Fruit fly (Drosophila melanogaster) whole organism, prepupa: ENCODE results near the gene mey.

Experiments
- Blimp-1 ChIP-seq: fragments of 200-800 bp; sonication (Bioruptor generic); optimal IDR thresholded peaks from 3 replicates; lab custom pipeline; 2017; ENCODE audit warnings: missing biosample characterization, missing genetic modification characterization, mild to moderate bottlenecking, moderate library complexity, missing genetic modification reagents
- CG10669 ChIP-seq: fragments of 200-800 bp; sonication (Bioruptor generic); optimal IDR thresholded peaks from 3 replicates; lab custom pipeline; 2018; ENCODE audit warnings: missing biosample characterization, mild to moderate bottlenecking, missing genetic modification characterization, moderate library complexity
- CG11294 ChIP-seq: fragments of 200-800 bp; sonication (Bioruptor generic); IDR thresholded peaks from 2 replicates; pipeline ENCODE4 v1.3.6; 2022; ENCODE audit warnings: missing biosample characterization, missing genetic modification characterization
- CG11762 ChIP-seq: fragments of 200-800 bp; sonication (Bioruptor generic); optimal IDR thresholded peaks from 3 replicates; lab custom pipeline; 2016; ENCODE audit warnings: missing biosample characterization, missing genetic modification characterization; ENCODE audit not compliant: insufficient read depth
- CG11902 ChIP-seq: fragments of 200-800 bp; sonication (Bioruptor generic); optimal IDR thresholded peaks from 3 replicates; lab custom pipeline; 2016; ENCODE audit warnings: missing biosample characterization, missing genetic modification characterization
- CG1621 ChIP-seq: fragments of 200-800 bp; sonication (Bioruptor generic); optimal IDR thresholded peaks from 3 replicates; lab custom pipeline; 2018; ENCODE audit warnings: missing biosample characterization, mild to moderate bottlenecking, missing genetic modification characterization
- CG16779 ChIP-seq: fragments of 200-800 bp; sonication (Bioruptor generic); optimal IDR thresholded peaks from 3 replicates; lab custom pipeline; 2017; ENCODE audit warnings: missing biosample characterization, mild to moderate bottlenecking, missing genetic modification characterization
- CG3032 ChIP-seq: fragments of 200-800 bp; optimal IDR thresholded peaks from 2 replicates; lab custom pipeline; 2019; ENCODE audit warnings: missing biosample characterization, mild to moderate bottlenecking, missing genetic modification characterization, moderate library complexity
- CG31627 ChIP-seq: fragments of 200-800 bp; sonication (Bioruptor generic); optimal IDR thresholded peaks from 3 replicates; lab custom pipeline; 2016; ENCODE audit warnings: missing biosample characterization, missing genetic modification characterization
- CG32006 ChIP-seq: fragments of 200-800 bp; sonication (Bioruptor generic); optimal IDR thresholded peaks from 3 replicates; lab custom pipeline; 2017; ENCODE audit warnings: missing biosample characterization, mild to moderate bottlenecking, missing genetic modification characterization
- CG3919 ChIP-seq: fragments of 200-800 bp; sonication (Bioruptor generic); optimal IDR thresholded peaks from 3 replicates; lab custom pipeline; 2016; ENCODE audit warnings: missing biosample characterization, missing genetic modification characterization
- CG4318 ChIP-seq: fragments of 200-800 bp; sonication (Bioruptor generic); optimal IDR thresholded peaks from 3 replicates; lab custom pipeline; 2017; ENCODE audit warnings: missing biosample characterization, mild to moderate bottlenecking, missing genetic modification characterization
- CG6163 ChIP-seq: fragments of 200-800 bp; sonication (Bioruptor generic); IDR thresholded peaks from 3 replicates; pipeline ENCODE4 v1.3.6; 2022; ENCODE audit warnings: missing biosample characterization, missing genetic modification characterization
- CG6276 ChIP-seq: fragments of 200-800 bp; sonication (Bioruptor generic); optimal IDR thresholded peaks from 2 replicates; lab custom pipeline; 2017; ENCODE audit warnings: missing biosample characterization, mild to moderate bottlenecking, missing genetic modification characterization
- CG6792 ChIP-seq: fragments of 200-800 bp; sonication (Bioruptor generic); optimal IDR thresholded peaks from 3 replicates; lab custom pipeline; 2016; ENCODE audit warnings: missing biosample characterization, missing genetic modification characterization
- CG7368 ChIP-seq: fragments of 200-800 bp; sonication (Bioruptor generic); optimal IDR thresholded peaks from 3 replicates; lab custom pipeline; 2016; ENCODE audit warnings: missing biosample characterization, missing genetic modification characterization
- CG8319 ChIP-seq: fragments of 200-800 bp; sonication (Bioruptor generic); optimal IDR thresholded peaks from 3 replicates; lab custom pipeline; 2016; ENCODE audit warnings: missing biosample characterization, missing genetic modification characterization
- CG8632 ChIP-seq: fragments of 200-800 bp; sonication (Bioruptor generic); optimal IDR thresholded peaks from 3 replicates; lab custom pipeline; 2016; ENCODE audit warnings: missing biosample characterization, missing genetic modification characterization
- CG9139 ChIP-seq: fragments of 200-800 bp; sonication (Bioruptor generic); optimal IDR thresholded peaks from 3 replicates; lab custom pipeline; 2017; ENCODE audit warnings: missing biosample characterization, mild to moderate bottlenecking, missing genetic modification characterization
- Eip75B ChIP-seq: fragments of 200-800 bp; sonication (Bioruptor generic); optimal IDR thresholded peaks from 3 replicates; lab custom pipeline; 2016; ENCODE audit warnings: missing biosample characterization, missing genetic modification characterization
- Eip93F ChIP-seq: fragments of 200-800 bp; sonication (Bioruptor generic); optimal IDR thresholded peaks from 2 replicates; lab custom pipeline; 2016; ENCODE audit warnings: missing biosample characterization, mild to moderate bottlenecking, missing genetic modification characterization
- Ets21C ChIP-seq: fragments of 200-800 bp; sonication (Bioruptor generic); optimal IDR thresholded peaks from 3 replicates; lab custom pipeline; 2016; ENCODE audit warnings: missing biosample characterization, missing genetic modification characterization
- Ets96B ChIP-seq: fragments of 200-800 bp; optimal IDR thresholded peaks from 2 replicates; lab custom pipeline; 2019; ENCODE audit warnings: missing biosample characterization, mild to moderate bottlenecking, missing genetic modification characterization, moderate library complexity
- Gug ChIP-seq: fragments of 200-800 bp; sonication (Bioruptor generic); IDR thresholded peaks from 2 replicates; pipeline ENCODE4 v1.3.6; 2022; ENCODE audit warnings: missing biosample characterization, missing genetic modification characterization
- Hr38 ChIP-seq: sonication (Bioruptor generic); optimal IDR thresholded peaks from 2 replicates; lab custom pipeline; 2016; ENCODE audit warnings: missing biosample characterization, missing genetic modification characterization
- Hr39 ChIP-seq: fragments of 200-800 bp; sonication (Bioruptor generic); optimal IDR thresholded peaks from 2 replicates; lab custom pipeline; 2016; ENCODE audit warnings: missing biosample characterization, missing genetic modification characterization
- Hr4 ChIP-seq: fragments of 200-800 bp; sonication (Bioruptor generic); optimal IDR thresholded peaks from 3 replicates; lab custom pipeline; 2016; ENCODE audit warnings: missing biosample characterization, missing genetic modification characterization
- Lpt ChIP-seq: fragments of 200-800 bp; sonication (Bioruptor generic); optimal IDR thresholded peaks from 3 replicates; lab custom pipeline; 2016; ENCODE audit warnings: missing biosample characterization, missing genetic modification characterization
- Met ChIP-seq: fragments of 200-800 bp; sonication (Bioruptor generic); optimal IDR thresholded peaks from 3 replicates; lab custom pipeline; 2016; ENCODE audit warnings: missing biosample characterization, missing genetic modification characterization
- Smox ChIP-seq: fragments of 200-800 bp; sonication (Bioruptor generic); optimal IDR thresholded peaks from 3 replicates; lab custom pipeline; 2016; ENCODE audit warnings: missing biosample characterization, missing genetic modification characterization
- Sox102F ChIP-seq: fragments of 200-800 bp; sonication (Bioruptor generic); optimal IDR thresholded peaks from 2 replicates; lab custom pipeline; 2016; ENCODE audit warnings: missing biosample characterization, mild to moderate bottlenecking, missing genetic modification characterization
- Sox15 ChIP-seq: fragments of 200-800 bp; sonication (Bioruptor generic); optimal IDR thresholded peaks from 3 replicates; lab custom pipeline; 2016; ENCODE audit warnings: missing biosample characterization, missing genetic modification characterization
- achi ChIP-seq: fragments of 200-800 bp; sonication (Bioruptor generic); optimal IDR thresholded peaks from 3 replicates; lab custom pipeline; 2016; ENCODE audit warnings: missing biosample characterization, missing genetic modification characterization
- acj6 ChIP-seq: fragments of 200-800 bp; sonication (Bioruptor generic); optimal IDR thresholded peaks from 3 replicates; lab custom pipeline; 2016; ENCODE audit warnings: missing biosample characterization, missing genetic modification characterization
- cyc ChIP-seq: fragments of 200-800 bp; sonication (Bioruptor generic); optimal IDR thresholded peaks from 3 replicates; lab custom pipeline; 2016; ENCODE audit warnings: missing biosample characterization, missing genetic modification characterization
- dac ChIP-seq: fragments of 200-800 bp; sonication (Bioruptor generic); optimal IDR thresholded peaks from 2 replicates; lab custom pipeline; 2017; ENCODE audit warnings: missing biosample characterization, mild to moderate bottlenecking, missing genetic modification characterization
- dsx ChIP-seq: fragments of 200-800 bp; optimal IDR thresholded peaks from 3 replicates; lab custom pipeline; 2019; ENCODE audit warnings: missing biosample characterization, mild to moderate bottlenecking, missing genetic modification characterization, moderate library complexity; ENCODE audit not compliant: poor library complexity, severe bottlenecking
- eg ChIP-seq: fragments of 200-800 bp; sonication (Bioruptor generic); IDR thresholded peaks from 3 replicates; pipeline ENCODE4 v1.3.6; 2022; ENCODE audit warnings: missing biosample characterization, missing genetic modification characterization
- esn ChIP-seq: fragments of 200-800 bp; sonication (Bioruptor generic); optimal IDR thresholded peaks from 2 replicates; lab custom pipeline; 2016; ENCODE audit warnings: missing biosample characterization, mild to moderate bottlenecking, missing genetic modification characterization, moderate library complexity
- fd59A ChIP-seq: fragments of 200-800 bp; sonication (Bioruptor generic); optimal IDR thresholded peaks from 2 replicates; lab custom pipeline; 2017; ENCODE audit warnings: missing biosample characterization, mild to moderate bottlenecking, missing genetic modification characterization, missing genetic modification reagents
- fd85E ChIP-seq: fragments of 200-800 bp; sonication (Bioruptor generic); optimal IDR thresholded peaks from 3 replicates; lab custom pipeline; 2016; ENCODE audit warnings: missing biosample characterization, missing genetic modification characterization
- fkh ChIP-seq: fragments of 200-800 bp; sonication (Bioruptor generic); optimal IDR thresholded peaks from 3 replicates; lab custom pipeline; 2017; ENCODE audit warnings: missing biosample characterization, mild to moderate bottlenecking, missing genetic modification characterization, moderate library complexity
- net ChIP-seq: fragments of 200-800 bp; sonication (Bioruptor generic); optimal IDR thresholded peaks from 3 replicates; lab custom pipeline; 2016; ENCODE audit warnings: missing biosample characterization, missing genetic modification characterization
- pdm3 ChIP-seq: fragments of 200-800 bp; sonication (Bioruptor generic); optimal IDR thresholded peaks from 3 replicates; lab custom pipeline; 2016; ENCODE audit warnings: missing biosample characterization, missing genetic modification characterization
- salr ChIP-seq, 2 experiments: fragments of 200-800 bp; sonication (Bioruptor generic); optimal IDR thresholded peaks; 3 replicates each; lab custom pipeline; 2016 to 2018; ENCODE audit warnings: missing biosample characterization in 2 of 2, missing genetic modification characterization in 2 of 2, mild to moderate bottlenecking in 1 of 2
- ss ChIP-seq, 2 experiments: fragments of 200-800 bp; sonication (Bioruptor generic); optimal IDR thresholded peaks; 2 replicates in 1 of 2; 3 replicates in 1 of 2; lab custom pipeline; 2017 to 2018; ENCODE audit warnings: mild to moderate bottlenecking in 2 of 2, missing biosample characterization in 2 of 2, missing genetic modification characterization in 2 of 2, moderate library complexity in 1 of 2

The mey gene

dm6 chr3R:31505254-31505689, 6.2 kb downstream of the mey start (continued):
- peak; percentile 69 for TF ChIP-seq Eip75B (GFP tag; lab: Kevin White, UChicago)
- TF ChIP-seq CG31627 (GFP tag; lab: Kevin White, UChicago): peak; percentile 79
- TF ChIP-seq CG4318: no peak
- TF ChIP-seq CG6792: peak; percentile 58
- TF ChIP-seq CG8319 (GFP tag; lab: Kevin White, UChicago): peak; percentile 19
- TF ChIP-seq CG7368 (GFP tag; lab: Kevin White, UChicago): no peak
- peak; percentile 84 for TF ChIP-seq esn (GFP tag; lab: Kevin White, UChicago)
- peak; percentile 77 for TF ChIP-seq Hr39
- TF ChIP-seq eg (GFP tag; lab: Robert Waterston, UW): no peak
- no peak for TF ChIP-seq CG11294 (GFP tag; lab: Robert Waterston, UW)
- peak; percentile 32 for TF ChIP-seq CG3032 (tag; lab: Kevin White, UChicago)
- TF ChIP-seq Hr38 (GFP tag; lab: Kevin White, UChicago): no peak
- peak; percentile 7 for TF ChIP-seq net
- no peak for TF ChIP-seq CG6163
- no peak for TF ChIP-seq dac
- peak; percentile 61 for TF ChIP-seq pdm3
- peak; percentile 78 for TF ChIP-seq Met (GFP tag; lab: Kevin White, UChicago)
- TF ChIP-seq CG6276 (GFP tag; lab: Kevin White, UChicago): no peak
- TF ChIP-seq CG16779 (tag; lab: Kevin White, UChicago): no peak
- no peak for TF ChIP-seq fkh (GFP tag; lab: Kevin White, UChicago)
- TF ChIP-seq CG1621 (tag; lab: Kevin White, UChicago): no peak
- TF ChIP-seq acj6 (GFP tag; lab: Kevin White, UChicago): peak; percentile 63
- peak in 1 of 2 experiments; percentile 7 for TF ChIP-seq ss (GFP tag; optimal IDR thresholded peaks at IDR 0.05; lab: Kevin White, UChicago)
- TF ChIP-seq CG11762 (GFP tag; lab: Kevin White, UChicago): peak; percentile 7
- peak; percentile 54 for TF ChIP-seq achi
- TF ChIP-seq CG11902 (GFP tag; lab: Kevin White, UChicago): peak; percentile 56
- TF ChIP-seq fd59A (GFP tag; lab: Kevin White, UChicago): peak; percentile 37
- no peak for TF ChIP-seq Lpt
- no peak for TF ChIP-seq dsx (GFP tag; lab: Kevin White, UChicago)
- TF ChIP-seq Sox15 (GFP tag; lab: Kevin White, UChicago): peak; percentile 41
- no peak for TF ChIP-seq CG9139 (GFP tag; lab: Kevin White, UChicago)
- peak; percentile 46 for TF ChIP-seq CG3919 (GFP tag; lab: Kevin White, UChicago)
- no peak for TF ChIP-seq Ets96B

DNA sequence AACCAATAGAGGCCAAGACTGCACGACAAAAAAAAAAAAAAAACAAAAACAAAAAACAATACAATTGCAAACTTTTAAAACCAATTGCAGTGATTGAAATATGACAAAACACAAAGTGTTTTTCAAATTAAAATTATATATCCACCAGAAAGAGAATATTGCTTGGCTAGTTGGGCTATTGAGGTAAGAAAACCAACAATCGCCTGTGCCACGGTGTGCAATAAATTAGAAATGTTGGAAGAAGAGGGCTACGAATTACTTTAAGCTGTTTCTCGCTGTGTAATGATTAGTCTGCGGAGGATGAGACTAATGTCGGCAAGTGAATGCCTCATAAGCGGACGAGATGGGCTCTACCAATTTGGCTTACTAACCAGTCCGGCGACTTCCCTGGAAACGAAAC, 13.0 kb downstream of the mey start:
- TF ChIP-seq esn (GFP tag; lab: Kevin White, UChicago) (no peak), Blimp-1 (GFP tag; lab: Kevin White, UChicago) (no peak), CG16779 (tag; lab: Kevin White, UChicago) (no peak), CG10669 (GFP tag; lab: Kevin White, UChicago) (no peak), CG6276 (GFP tag; lab: Kevin White, UChicago) (no peak), CG8319 (GFP tag; lab: Kevin White, UChicago) (no peak), achi (no peak), Ets21C (GFP tag; lab: Kevin White, UChicago) (no peak), salr (GFP tag; optimal IDR thresholded peaks at IDR 0.05; lab: Kevin White, UChicago) (peak in 1 of 2 experiments; percentile 62), Smox (GFP tag; lab: Kevin White, UChicago) (no peak), CG6792 (no peak), fkh (GFP tag; lab: Kevin White, UChicago) (no peak), pdm3 (no peak), Eip93F (GFP tag; lab: Kevin White, UChicago) (no peak), Eip75B (GFP tag; lab: Kevin White, UChicago) (no peak), CG11762 (GFP tag; lab: Kevin White, UChicago) (no peak), Hr38 (GFP tag; lab: Kevin White, UChicago) (no peak), CG32006 (peak; percentile 57), eg (GFP tag; lab: Robert Waterston, UW) (no peak), dac (no peak), fd59A (GFP tag; lab: Kevin White, UChicago) (no peak), CG4318 (no peak), Gug (GFP tag; lab: Robert Waterston, UW) (no peak), Hr4 (GFP tag; lab: Kevin White, UChicago) (peak; percentile 21), Lpt (no peak), CG3032 (tag; lab: Kevin White, UChicago) (no peak), Sox102F (no peak), CG3919 (GFP tag; lab: Kevin White, UChicago) (no peak), Met (GFP tag; lab: Kevin White, UChicago) (no peak), CG1621 (tag; lab: Kevin White, UChicago) (no peak), CG9139 (GFP tag; lab: Kevin White, UChicago) (no peak), CG8632 (GFP tag; lab: Kevin White, UChicago) (no peak), cyc (GFP tag; lab: Kevin White, UChicago) (no peak), CG31627 (GFP tag; lab: Kevin White, UChicago) (no peak), Ets96B (no peak), fd85E (GFP tag; lab: Kevin White, UChicago) (no peak), CG11902 (GFP tag; lab: Kevin White, UChicago) (no peak)
